Fruit fly (Drosophila melanogaster) whole organism, wandering third instar larva: Measurements from ENCODE around the gene Gad1.

Experiments
- CG32264 ChIP-seq: fragments of 200-800 bp; sonication (Bioruptor generic); optimal IDR thresholded peaks from 2 replicates; lab custom pipeline; 2016; ENCODE audit warnings: missing biosample characterization, missing genetic modification characterization
- CG9705 ChIP-seq: fragments of 200-800 bp; sonication (Bioruptor generic); optimal IDR thresholded peaks from 2 replicates; lab custom pipeline; 2018; ENCODE audit warnings: missing biosample characterization, mild to moderate bottlenecking, missing genetic modification characterization
- Dfd ChIP-seq: fragments of >200 bp; optimal IDR thresholded peaks from 2 replicates; lab custom pipeline; 2017; ENCODE audit warnings: missing biosample characterization, missing genetic modification characterization
- Dif ChIP-seq: fragments of 200-275, 200-300 bp; sonication (Bioruptor generic); optimal IDR thresholded peaks from 2 replicates; lab custom pipeline; 2018; ENCODE audit warnings: missing biosample characterization, missing genetic modification characterization; ENCODE audit not compliant: partially characterized antibody
- GATAd ChIP-seq: sonication (Bioruptor generic); optimal IDR thresholded peaks from 2 replicates; lab custom pipeline; 2016; ENCODE audit warnings: missing biosample characterization, missing genetic modification characterization
- HLH106 ChIP-seq: fragments of 200-800 bp; optimal IDR thresholded peaks from 3 replicates; lab custom pipeline; 2019; ENCODE audit warnings: missing biosample characterization, mild to moderate bottlenecking, missing genetic modification characterization, moderate library complexity
- Hnf4 ChIP-seq: fragments of 200-800 bp; sonication (Bioruptor generic); optimal IDR thresholded peaks from 2 replicates; lab custom pipeline; 2016; ENCODE audit warnings: missing biosample characterization, mild to moderate bottlenecking, missing genetic modification characterization
- Hr78 ChIP-seq: fragments of >200 bp; optimal IDR thresholded peaks from 2 replicates; lab custom pipeline; 2017; ENCODE audit warnings: missing biosample characterization, missing genetic modification characterization
- Hr83 ChIP-seq: fragments of 200-300 bp; sonication (Bioruptor generic); optimal IDR thresholded peaks from 2 replicates; lab custom pipeline; 2016; ENCODE audit warnings: missing biosample characterization, mild to moderate bottlenecking, missing genetic modification characterization, moderate library complexity; ENCODE audit not compliant: poor library complexity, severe bottlenecking
- Jra ChIP-seq: sonication (Bioruptor generic); optimal IDR thresholded peaks from 2 replicates; lab custom pipeline; 2016; ENCODE audit warnings: missing biosample characterization, missing genetic modification characterization
- Mio ChIP-seq: sonication (Bioruptor generic); optimal IDR thresholded peaks from 2 replicates; lab custom pipeline; 2016; ENCODE audit warnings: missing biosample characterization, missing genetic modification characterization
- Myc ChIP-seq: fragments of >200 bp; optimal IDR thresholded peaks from 2 replicates; lab custom pipeline; 2017
- Rel ChIP-seq, 2 experiments: fragments of 200-800 bp; sonication (Bioruptor generic) in 1 of 2; optimal IDR thresholded peaks; 2 replicates in 1 of 2; 3 replicates in 1 of 2; lab custom pipeline; 2016 to 2019; ENCODE audit warnings: mild to moderate bottlenecking in 2 of 2, missing biosample characterization in 2 of 2, missing genetic modification characterization in 2 of 2, moderate library complexity in 1 of 2
- Sp1 ChIP-seq: fragments of 200-800 bp; sonication (Bioruptor generic); optimal IDR thresholded peaks from 3 replicates; lab custom pipeline; 2019; ENCODE audit warnings: missing biosample characterization, mild to moderate bottlenecking, missing genetic modification characterization, moderate library complexity
- Vsx2 ChIP-seq: fragments of 200-300, 225-300 bp; sonication (Bioruptor generic); optimal IDR thresholded peaks from 2 replicates; lab custom pipeline; 2018; ENCODE audit warnings: missing biosample characterization, missing genetic modification characterization; ENCODE audit not compliant: partially characterized antibody
- br ChIP-seq: fragments of 200-800 bp; sonication (Bioruptor generic); optimal IDR thresholded peaks from 2 replicates; lab custom pipeline; 2016; ENCODE audit warnings: missing biosample characterization, missing genetic modification characterization
- brk ChIP-seq: fragments of 200-800 bp; sonication (Bioruptor generic); optimal IDR thresholded peaks from 2 replicates; lab custom pipeline; 2016; ENCODE audit warnings: missing biosample characterization, mild to moderate bottlenecking, missing genetic modification characterization
- dl ChIP-seq, 2 experiments: fragments of 175-275, 200-275 bp in 1 of 2; fragments of 200-275 bp in 1 of 2; sonication (Bioruptor generic); optimal IDR thresholded peaks; lab custom pipeline; 2018; ENCODE audit warnings: mild to moderate bottlenecking in 2 of 2, missing biosample characterization in 2 of 2, missing genetic modification characterization in 2 of 2, moderate library complexity in 2 of 2; ENCODE audit not compliant: partially characterized antibody in 2 of 2, insufficient read depth in 1 of 2
- dmrt93B ChIP-seq: fragments of 200-800 bp; sonication (Bioruptor generic); optimal IDR thresholded peaks from 2 replicates; lab custom pipeline; 2018; ENCODE audit warnings: missing biosample characterization, mild to moderate bottlenecking, missing genetic modification characterization
- dsf ChIP-seq: sonication (Bioruptor generic); optimal IDR thresholded peaks from 2 replicates; lab custom pipeline; 2016; ENCODE audit warnings: missing biosample characterization, missing genetic modification characterization, borderline replicate concordance
- ey ChIP-seq: fragments of 200-800 bp; sonication (Bioruptor generic); optimal IDR thresholded peaks from 2 replicates; lab custom pipeline; 2016; ENCODE audit warnings: missing biosample characterization, missing genetic modification characterization
- foxo ChIP-seq, 2 experiments: fragments of 200-800 bp; sonication (Bioruptor generic); optimal IDR thresholded peaks; 2 replicates in 1 of 2; 3 replicates in 1 of 2; lab custom pipeline; 2016 to 2017; ENCODE audit warnings: missing biosample characterization in 2 of 2, missing genetic modification characterization in 2 of 2
- fru ChIP-seq: fragments of 200-800 bp; sonication (Bioruptor generic); optimal IDR thresholded peaks from 3 replicates; lab custom pipeline; 2016; ENCODE audit warnings: missing biosample characterization, mild to moderate bottlenecking, missing genetic modification characterization
- h ChIP-seq: fragments of 200-800 bp; sonication (Bioruptor generic); optimal IDR thresholded peaks from 3 replicates; lab custom pipeline; 2016; ENCODE audit warnings: missing biosample characterization, mild to moderate bottlenecking, missing genetic modification characterization
- jim ChIP-seq: fragments of 175-275, 200-325 bp; sonication (Bioruptor generic); optimal IDR thresholded peaks from 2 replicates; lab custom pipeline; 2016; ENCODE audit warnings: missing biosample characterization, mild to moderate bottlenecking, missing genetic modification characterization
- lola ChIP-seq: fragments of >200 bp; optimal IDR thresholded peaks from 2 replicates; lab custom pipeline; 2017; ENCODE audit warnings: missing biosample characterization, missing genetic modification characterization
- pan ChIP-seq: fragments of >200 bp; optimal IDR thresholded peaks from 2 replicates; lab custom pipeline; 2017
- psq ChIP-seq: fragments of 200-800 bp; sonication (Bioruptor generic); optimal IDR thresholded peaks from 3 replicates; lab custom pipeline; 2017; ENCODE audit warnings: missing biosample characterization, mild to moderate bottlenecking, missing genetic modification characterization, moderate library complexity
- rgr ChIP-seq: fragments of 200-800 bp; sonication (Bioruptor generic); optimal IDR thresholded peaks from 3 replicates; lab custom pipeline; 2016; ENCODE audit warnings: missing biosample characterization, mild to moderate bottlenecking, missing genetic modification characterization
- sage ChIP-seq: fragments of 200-800 bp; sonication (Bioruptor generic); optimal IDR thresholded peaks from 2 replicates; lab custom pipeline; 2016; ENCODE audit warnings: missing biosample characterization, mild to moderate bottlenecking, missing genetic modification characterization
- tai ChIP-seq: sonication (Bioruptor generic); optimal IDR thresholded peaks from 2 replicates; lab custom pipeline; 2016; ENCODE audit warnings: missing biosample characterization, missing genetic modification characterization
- usp ChIP-seq: fragments of >200 bp; optimal IDR thresholded peaks from 2 replicates; lab custom pipeline; 2017; ENCODE audit warnings: missing biosample characterization, missing genetic modification characterization
- woc ChIP-seq: sonication (Bioruptor generic); optimal IDR thresholded peaks from 2 replicates; lab custom pipeline; 2016; ENCODE audit warnings: missing biosample characterization, mild to moderate bottlenecking, missing genetic modification characterization

Gene Gad1

DNA sequence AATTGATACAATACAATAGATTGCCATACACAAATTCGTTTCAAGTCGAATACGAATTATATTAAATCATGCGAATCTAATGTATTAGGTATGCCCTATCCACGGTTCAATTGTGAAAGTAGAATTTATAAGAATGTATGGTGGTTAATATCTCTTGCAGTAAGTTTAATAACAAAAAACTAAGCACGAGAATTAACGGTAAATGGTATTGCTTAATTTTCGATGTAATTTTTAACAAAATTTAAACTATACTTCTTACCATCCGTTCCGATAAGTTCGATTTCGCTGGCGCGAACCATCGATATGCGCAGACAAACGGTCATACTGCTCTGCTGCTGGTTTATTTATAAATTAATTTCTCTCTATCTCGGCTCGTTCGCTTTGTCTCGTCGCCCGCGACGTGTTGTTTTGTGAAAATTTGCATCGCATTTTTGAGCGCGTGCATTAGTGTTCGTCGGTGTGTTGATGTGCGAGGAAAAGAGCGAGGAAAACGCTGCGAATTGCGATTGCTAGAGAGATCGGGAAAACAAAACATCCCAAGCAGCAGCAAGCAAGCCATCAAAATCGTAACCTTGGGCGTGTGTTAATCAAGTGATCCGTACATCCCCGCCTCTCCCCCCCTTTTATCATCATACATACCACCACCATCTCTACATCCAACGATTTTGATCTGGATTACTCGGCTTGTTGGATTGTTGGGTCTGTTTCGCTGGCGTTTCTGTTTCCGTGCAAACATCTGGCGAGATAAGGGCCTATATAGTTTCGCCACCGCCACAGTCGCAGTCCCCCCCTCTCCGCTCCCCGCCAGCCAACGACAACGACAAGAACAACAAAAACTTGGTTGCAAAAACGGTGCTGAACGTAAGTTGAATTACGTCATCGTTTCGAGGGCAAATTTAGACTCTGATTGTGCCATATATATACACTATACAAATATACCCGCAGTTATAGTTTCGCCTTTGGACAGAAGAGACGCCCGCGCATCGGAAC, 15.0 kb upstream of the Gad1 start, which contains the start of gene Fit1:
Fit1 (plus strand) TSS at position 307 of the 990 bp plus-strand sequence.
- TF ChIP-seq Sp1 (GFP tag; lab: Kevin White, UChicago) (peak; percentile 12), Rel (GFP tag; optimal IDR thresholded peaks at IDR 0.05; lab: Kevin White, UChicago) (no peak), Rel (tag; optimal IDR thresholded peaks at IDR 0.05; lab: Kevin White, UChicago) (peak; percentile 55), h (GFP tag; lab: Kevin White, UChicago) (no peak), CG32264 (GFP tag; lab: Kevin White, UChicago) (no peak), fru (GFP tag; lab: Kevin White, UChicago) (no peak), br (GFP tag; lab: Kevin White, UChicago) (peak; percentile 23), lola (GFP tag; lab: Kevin White, UChicago) (no peak), Myc (no peak)

DNA sequence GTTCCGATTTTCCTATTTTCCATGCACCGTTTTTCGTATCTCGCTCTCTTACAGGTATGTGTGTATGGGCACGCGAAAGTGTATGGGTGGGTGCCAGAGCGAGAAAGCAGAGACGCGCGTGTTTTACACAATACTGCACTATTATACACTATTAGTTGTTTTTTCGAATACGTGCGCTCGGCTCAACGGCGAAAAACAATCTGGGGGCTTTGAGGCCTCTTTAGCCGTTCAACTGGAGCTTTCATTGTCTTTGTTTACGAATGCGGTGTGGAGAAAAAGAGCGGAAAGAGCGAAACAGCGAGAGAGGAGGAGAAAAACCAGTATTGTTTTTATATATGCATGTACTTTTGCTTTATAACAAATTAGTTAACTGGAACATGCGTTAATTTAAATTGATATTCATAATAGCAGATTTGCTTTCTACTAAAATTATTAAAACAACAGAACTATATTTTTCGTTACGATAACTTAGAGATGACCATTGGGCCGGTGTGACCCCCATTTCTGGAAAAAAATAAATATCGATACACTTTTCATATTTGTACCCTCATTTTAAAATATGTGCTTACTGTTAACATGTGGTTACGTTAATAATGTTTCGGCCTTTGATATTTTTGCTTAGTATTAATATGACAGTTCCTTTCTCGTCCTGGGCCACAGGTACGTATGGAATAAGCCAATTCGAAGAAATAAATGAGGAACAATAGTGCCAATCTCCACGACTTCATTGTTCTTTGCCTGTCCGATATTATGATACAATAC, 14.1 kb upstream of the Gad1 start, which contains the start of gene CG14995:
CG14995 (minus strand) TSS at position 761 of the 762 bp plus-strand sequence.
- TF ChIP-seq jim (GFP tag; lab: Kevin White, UChicago): no peak
- no peak for TF ChIP-seq ey (GFP tag; lab: Kevin White, UChicago)
- TF ChIP-seq GATAd (GFP tag; lab: Kevin White, UChicago): no peak
- TF ChIP-seq Sp1 (GFP tag; lab: Kevin White, UChicago): peak; percentile 31
- TF ChIP-seq pan: no peak
- TF ChIP-seq dl (GFP tag; optimal IDR thresholded peaks at IDR 0.05; lab: Kevin White, UChicago; ENCODE audit: insufficient read depth in 1 of 2, partially characterized antibody in 2 of 2): no peak
- no peak for TF ChIP-seq dmrt93B (GFP tag; lab: Kevin White, UChicago)
- no peak for TF ChIP-seq HLH106 (tag; lab: Kevin White, UChicago)
- peak; percentile 17 for TF ChIP-seq Hnf4 (GFP tag; lab: Kevin White, UChicago)
- no peak for TF ChIP-seq fru (GFP tag; lab: Kevin White, UChicago)
- TF ChIP-seq h (GFP tag; lab: Kevin White, UChicago): no peak
- TF ChIP-seq Vsx2: no peak
- TF ChIP-seq Jra: no peak
- no peak for TF ChIP-seq CG32264 (GFP tag; lab: Kevin White, UChicago)
- TF ChIP-seq sage (GFP tag; lab: Kevin White, UChicago): peak; percentile 40
- no peak for TF ChIP-seq usp (GFP tag; lab: Kevin White, UChicago)
- TF ChIP-seq Mio (GFP tag; lab: Kevin White, UChicago): no peak
- TF ChIP-seq foxo (GFP tag; optimal IDR thresholded peaks at IDR 0.05; lab: Kevin White, UChicago): no peak
- no peak for TF ChIP-seq Rel (GFP tag; optimal IDR thresholded peaks at IDR 0.05; lab: Kevin White, UChicago)
- TF ChIP-seq Rel (tag; optimal IDR thresholded peaks at IDR 0.05; lab: Kevin White, UChicago): peak; percentile 51
- no peak for TF ChIP-seq woc (GFP tag; lab: Kevin White, UChicago)
- peak; percentile 21 for TF ChIP-seq Dif (GFP tag; lab: Kevin White, UChicago)
- peak; percentile 13 for TF ChIP-seq brk (GFP tag; lab: Kevin White, UChicago)
- no peak for TF ChIP-seq tai
- TF ChIP-seq lola (GFP tag; lab: Kevin White, UChicago): no peak
- TF ChIP-seq Hr78 (GFP tag; lab: Kevin White, UChicago): no peak
- no peak for TF ChIP-seq Hr83 (GFP tag; lab: Kevin White, UChicago)
- no peak for TF ChIP-seq Dfd
- no peak for TF ChIP-seq CG9705 (GFP tag; lab: Kevin White, UChicago)
- TF ChIP-seq psq (GFP tag; lab: Kevin White, UChicago): peak; percentile 88

DNA sequence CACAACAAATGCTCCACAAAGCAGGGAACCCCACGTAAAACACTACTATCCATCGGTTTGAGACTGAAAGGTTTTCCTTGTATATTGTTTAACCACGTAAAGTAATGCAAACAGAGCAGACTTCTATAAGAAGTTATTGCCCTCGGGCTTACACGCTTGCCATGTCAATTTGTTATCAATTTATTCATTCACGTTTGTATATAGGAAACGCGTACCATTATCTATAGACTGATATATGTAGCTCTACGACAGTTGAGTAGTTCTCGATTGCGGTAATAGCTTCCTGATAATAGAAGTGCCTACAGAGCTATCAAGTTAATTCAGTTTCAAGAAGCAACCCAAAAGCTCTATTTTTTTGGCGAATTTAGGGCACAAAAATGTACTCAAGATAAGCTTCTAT, 10.7 kb upstream of the Gad1 start:
- TF ChIP-seq Dfd (no peak), pan (no peak), Myc (no peak), Hnf4 (GFP tag; lab: Kevin White, UChicago) (no peak), Dif (GFP tag; lab: Kevin White, UChicago) (no peak), rgr (GFP tag; lab: Kevin White, UChicago) (no peak), dsf (GFP tag; lab: Kevin White, UChicago) (no peak), brk (GFP tag; lab: Kevin White, UChicago) (no peak), Sp1 (GFP tag; lab: Kevin White, UChicago) (no peak), jim (GFP tag; lab: Kevin White, UChicago) (no peak), dmrt93B (GFP tag; lab: Kevin White, UChicago) (no peak), HLH106 (tag; lab: Kevin White, UChicago) (no peak), sage (GFP tag; lab: Kevin White, UChicago) (no peak), CG32264 (GFP tag; lab: Kevin White, UChicago) (no peak), foxo (GFP tag; optimal IDR thresholded peaks at IDR 0.05; lab: Kevin White, UChicago) (no peak), woc (GFP tag; lab: Kevin White, UChicago) (no peak)
